Fruit fly (Drosophila melanogaster): ENCODE results near the gene Dnaaf6.
A peak's percentile ranks its signal among the peaks of the same experiment; 100 is the strongest.

Dnaaf6 gene

DNA sequence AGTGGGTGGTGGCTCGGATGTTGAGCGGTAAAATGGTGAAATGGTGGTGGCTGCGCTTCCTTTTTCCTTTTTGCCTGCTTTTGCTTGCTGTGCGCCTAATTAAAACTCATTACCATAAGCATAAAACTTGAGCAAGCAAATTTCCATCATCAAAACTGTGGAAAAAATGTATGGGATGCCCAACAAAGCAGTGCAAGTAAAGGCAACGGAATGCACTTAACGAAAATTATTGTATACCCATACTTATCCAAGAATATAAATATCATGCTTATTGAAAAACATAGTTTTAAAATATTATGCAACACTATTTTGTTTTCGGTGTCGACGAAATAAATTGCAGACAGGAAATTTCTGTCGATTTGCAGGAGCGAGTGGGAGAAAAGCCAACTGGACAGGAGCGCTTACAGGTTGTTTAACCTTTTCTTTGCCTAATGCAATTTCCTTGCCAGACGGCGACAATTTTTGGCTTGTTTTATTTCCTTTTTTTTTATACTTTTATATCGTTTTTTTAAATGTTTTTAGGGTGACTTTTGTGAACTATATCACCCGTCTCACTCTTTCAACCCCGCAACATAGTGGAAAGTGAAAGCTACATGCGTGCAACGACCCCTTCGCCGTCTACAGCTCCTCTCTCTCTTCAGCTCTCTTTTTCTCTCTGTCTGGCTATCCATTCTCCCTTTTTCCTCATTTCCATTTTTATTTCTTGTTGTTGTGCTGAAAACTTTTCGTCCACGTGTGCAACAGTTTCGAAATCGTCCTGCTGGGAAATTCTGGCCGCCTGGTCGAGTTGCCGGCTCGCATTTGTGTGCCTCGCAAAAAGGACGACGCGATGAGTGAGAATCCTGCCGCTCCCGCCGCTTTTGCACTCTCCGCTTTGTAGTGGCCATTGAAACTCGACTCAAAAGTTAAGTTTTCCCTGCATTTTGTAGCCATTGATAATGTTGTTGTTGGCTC, 24.3 kb upstream of the Dnaaf6 start (continued):
- TF ChIP-seq CG30431 (GFP tag; optimal IDR thresholded peaks at IDR 0.05): no peak
- no peak for TF ChIP-seq H2.0 (GFP tag; IDR thresholded peaks at IDR 0.05)
- peak; percentile 66 for TF ChIP-seq abd-A (tag; optimal IDR thresholded peaks at IDR 0.05)
- no peak for TF ChIP-seq zfh2 (GFP tag; optimal IDR thresholded peaks at IDR 0.05)
- no peak for TF ChIP-seq D19A (tag; optimal IDR thresholded peaks at IDR 0.05)
- no peak for TF ChIP-seq knrl (GFP tag; IDR thresholded peaks at IDR 0.05; ENCODE audit: partially characterized antibody)
- TF ChIP-seq Hand (GFP tag; optimal IDR thresholded peaks at IDR 0.05): no peak
- TF ChIP-seq CG6272 (GFP tag; IDR thresholded peaks at IDR 0.05): no peak
- TF ChIP-seq hb (GFP tag; IDR thresholded peaks at IDR 0.05; ENCODE audit: partially characterized antibody): 0 out of 3 replicates have a peak, but pooled peaks have one; percentile 12
- no peak for TF ChIP-seq MESR4 (GFP tag; optimal IDR thresholded peaks at IDR 0.05)
- no peak for TF ChIP-seq CG6689 (GFP tag; IDR thresholded peaks at IDR 0.05)
- no peak for TF ChIP-seq HmgZ (tag; optimal IDR thresholded peaks at IDR 0.05)
- TF ChIP-seq oc (tag; optimal IDR thresholded peaks at IDR 0.05): no peak
- TF ChIP-seq rib (GFP tag; IDR thresholded peaks at IDR 0.05): no peak
- no peak for TF ChIP-seq Elba2 (GFP tag; optimal IDR thresholded peaks at IDR 0.05)
- no peak for TF ChIP-seq CG18599 (GFP tag; optimal IDR thresholded peaks at IDR 0.05)
- no peak for TF ChIP-seq tin (GFP tag; optimal IDR thresholded peaks at IDR 0.05)
- no peak for TF ChIP-seq CG9437 (GFP tag; optimal IDR thresholded peaks at IDR 0.05)
- peak; percentile 12 for TF ChIP-seq CG17359 (tag; optimal IDR thresholded peaks at IDR 0.05)
- TF ChIP-seq dmrt11E (tag; optimal IDR thresholded peaks at IDR 0.05): peak; percentile 1

DNA sequence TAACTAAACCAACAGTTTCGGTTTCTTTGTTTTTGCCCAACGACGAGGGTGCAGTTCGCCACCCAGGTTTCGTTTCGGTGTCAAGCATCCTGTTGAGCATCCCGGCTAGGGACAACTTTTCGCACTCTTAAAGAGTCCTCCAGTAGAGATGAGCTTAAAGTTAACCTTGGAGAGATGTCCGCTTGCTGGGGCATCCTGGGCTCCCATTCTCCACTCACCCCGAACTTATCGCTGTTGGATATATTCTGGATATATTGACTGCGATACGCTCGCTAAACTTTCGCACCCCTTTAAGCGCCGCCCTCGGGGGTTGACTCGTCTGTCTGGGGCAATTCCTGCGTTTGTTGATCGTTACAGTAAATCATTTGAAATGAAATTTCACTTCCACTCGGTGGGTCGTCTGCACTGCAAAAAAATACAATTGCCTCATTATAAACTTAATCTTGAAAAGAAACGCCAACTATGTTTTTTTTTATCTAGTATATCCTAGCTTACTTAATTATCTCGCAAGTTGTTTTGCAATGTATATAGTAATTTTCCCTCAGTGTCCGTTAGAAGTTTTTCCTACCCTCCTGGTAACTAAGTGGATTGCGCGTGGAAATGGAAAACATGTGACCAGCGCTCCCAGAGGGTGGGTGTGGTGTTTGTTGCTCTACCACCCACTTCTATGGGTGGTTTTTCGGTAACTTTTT, 22.9 kb upstream of the Dnaaf6 start:
- TF ChIP-seq kni (GFP tag; optimal IDR thresholded peaks at IDR 0.05): peak; percentile 67
- peak; percentile 41 for TF ChIP-seq gro (GFP tag; optimal IDR thresholded peaks at IDR 0.05)
- no peak for TF ChIP-seq Doc2 (GFP tag; IDR thresholded peaks at IDR 0.05)
- TF ChIP-seq CG17802 (tag; optimal IDR thresholded peaks at IDR 0.05): peak; percentile 15
- peak; percentile 78 for TF ChIP-seq Rx (GFP tag; IDR thresholded peaks at IDR 0.05)
- peak; percentile 84 for TF ChIP-seq Xbp1 (GFP tag; optimal IDR thresholded peaks at IDR 0.05)
- TF ChIP-seq cato (GFP tag; optimal IDR thresholded peaks at IDR 0.05; ENCODE audit: borderline replicate concordance): peak; percentile 45
- peak; percentile 69 for TF ChIP-seq CG3281 (GFP tag; optimal IDR thresholded peaks at IDR 0.05)
- peak; percentile 71 for TF ChIP-seq Bteb2 (GFP tag; optimal IDR thresholded peaks at IDR 0.05)
- no peak for TF ChIP-seq h (optimal IDR thresholded peaks at IDR 0.05)
- peak; percentile 58 for TF ChIP-seq CG1233 (GFP tag; optimal IDR thresholded peaks at IDR 0.05)
- TF ChIP-seq CG2889 (GFP tag; IDR thresholded peaks at IDR 0.05): peak; percentile 62; the same call in 1 of the 3 replicates
- TF ChIP-seq CG8765 (GFP tag; IDR thresholded peaks at IDR 0.05): 0 out of 2 replicates have a peak, but pooled peaks have one; percentile 33
- peak; percentile 55; the same call in 1 of the 2 replicates for TF ChIP-seq E2f2 (GFP tag; IDR thresholded peaks at IDR 0.05)
- peak; percentile 62 for TF ChIP-seq CG14050 (GFP tag; IDR thresholded peaks at IDR 0.05)
- peak; percentile 76 for TF ChIP-seq CG11696 (GFP tag; IDR thresholded peaks at IDR 0.05)
- TF ChIP-seq Lhr (GFP tag; optimal IDR thresholded peaks at IDR 0.05): peak; percentile 38
- peak; percentile 86 for TF ChIP-seq E2f1 (GFP tag; IDR thresholded peaks at IDR 0.05)
- peak; percentile 60 for TF ChIP-seq Chrac-16 (GFP tag; optimal IDR thresholded peaks at IDR 0.05)
- TF ChIP-seq CG1647 (GFP tag; optimal IDR thresholded peaks at IDR 0.05): peak; percentile 41
- peak; percentile 79 for TF ChIP-seq CG18262 (tag; optimal IDR thresholded peaks at IDR 0.05)
- peak; percentile 87 for TF ChIP-seq ara (GFP tag; IDR thresholded peaks at IDR 0.05)
- TF ChIP-seq Mrtf (GFP tag; IDR thresholded peaks at IDR 0.05): peak; percentile 77
- TF ChIP-seq lab (GFP tag; optimal IDR thresholded peaks at IDR 0.05): peak; percentile 66
- peak; percentile 79 for TF ChIP-seq btn (GFP tag; optimal IDR thresholded peaks at IDR 0.05)
- TF ChIP-seq az2 (GFP tag; optimal IDR thresholded peaks at IDR 0.05): peak; percentile 80
- peak; percentile 66 for TF ChIP-seq CG6683 (GFP tag; optimal IDR thresholded peaks at IDR 0.05)
- TF ChIP-seq Mad (GFP tag; optimal IDR thresholded peaks at IDR 0.05): peak; percentile 62
